Fruit fly (Drosophila melanogaster) whole organism, embryonic: ENCODE results near the gene MTF-1.

ENCODE experiments used
- Asciz ChIP-seq: fragments of 200-800 bp; sonication (Bioruptor generic); optimal IDR thresholded peaks from 2 replicates; lab custom pipeline; 2017; ENCODE audit warnings: missing biosample characterization, mild to moderate bottlenecking, missing genetic modification characterization, missing genetic modification reagents
- Atf-2 ChIP-seq: fragments of 200-800 bp; sonication (Bioruptor generic); optimal IDR thresholded peaks from 2 replicates; lab custom pipeline; 2016; ENCODE audit warnings: missing biosample characterization, missing genetic modification characterization
- BEAF-32 ChIP-seq: fragments of 200-800 bp; sonication (Bioruptor generic); optimal IDR thresholded peaks from 3 replicates; lab custom pipeline; 2017; ENCODE audit warnings: missing biosample characterization, missing genetic modification characterization, mild to moderate bottlenecking, moderate library complexity, missing genetic modification reagents
- BtbVII ChIP-seq: fragments of 200-800 bp; sonication (Bioruptor generic); optimal IDR thresholded peaks from 3 replicates; lab custom pipeline; 2017; ENCODE audit warnings: missing biosample characterization, mild to moderate bottlenecking, missing genetic modification characterization
- CG10209 ChIP-seq: fragments of 200-800 bp; sonication (Bioruptor generic); optimal IDR thresholded peaks from 3 replicates; lab custom pipeline; 2017; ENCODE audit warnings: missing biosample characterization, mild to moderate bottlenecking, missing genetic modification characterization, missing genetic modification reagents
- CG1024 ChIP-seq: fragments of 200-800 bp; sonication (Bioruptor generic); IDR thresholded peaks from 2 replicates; pipeline ENCODE4 v1.3.6; 2022; ENCODE audit warnings: missing biosample characterization, missing genetic modification characterization
- CG10321 ChIP-seq: fragments of 200-800 bp; sonication (Bioruptor generic); IDR thresholded peaks from 2 replicates; pipeline ENCODE4 v1.3.6; 2022; ENCODE audit warnings: missing biosample characterization, missing genetic modification characterization
- CG10431 ChIP-seq: fragments of 200-800 bp; sonication (Bioruptor generic); optimal IDR thresholded peaks from 3 replicates; lab custom pipeline; 2018; ENCODE audit warnings: missing biosample characterization, mild to moderate bottlenecking, missing genetic modification characterization
- CG12071 ChIP-seq: fragments of 200-800 bp; sonication (Bioruptor generic); optimal IDR thresholded peaks from 3 replicates; lab custom pipeline; 2018; ENCODE audit warnings: missing biosample characterization, mild to moderate bottlenecking, missing genetic modification characterization
- CG12104 ChIP-seq: fragments of 200-800 bp; sonication (Bioruptor generic); optimal IDR thresholded peaks from 3 replicates; lab custom pipeline; 2016; ENCODE audit warnings: missing biosample characterization, missing genetic modification characterization
- CG12299 ChIP-seq: fragments of 200-800 bp; sonication (Bioruptor generic); optimal IDR thresholded peaks from 2 replicates; lab custom pipeline; 2018; ENCODE audit warnings: missing biosample characterization, mild to moderate bottlenecking, missing genetic modification characterization
- CG12659 ChIP-seq: fragments of 200-800 bp; sonication (Bioruptor generic); optimal IDR thresholded peaks from 3 replicates; lab custom pipeline; 2017; ENCODE audit warnings: mild to moderate bottlenecking, missing biosample characterization, missing genetic modification reagents, missing genetic modification characterization
- CG13624 ChIP-seq: fragments of 200-800 bp; sonication (Bioruptor generic); optimal IDR thresholded peaks from 2 replicates; lab custom pipeline; 2016; ENCODE audit warnings: missing biosample characterization, missing genetic modification characterization
- CG15601 ChIP-seq: fragments of 200-800 bp; sonication (Bioruptor generic); optimal IDR thresholded peaks from 3 replicates; lab custom pipeline; 2019; ENCODE audit warnings: missing biosample characterization, mild to moderate bottlenecking, missing genetic modification characterization, moderate library complexity
- CG17568 ChIP-seq: fragments of 200-800 bp; sonication (Bioruptor generic); optimal IDR thresholded peaks from 2 replicates; lab custom pipeline; 2018; ENCODE audit warnings: missing biosample characterization, mild to moderate bottlenecking, missing genetic modification characterization, moderate library complexity
- CG18619 ChIP-seq: fragments of 200-800 bp; sonication (Bioruptor generic); optimal IDR thresholded peaks from 3 replicates; lab custom pipeline; 2017; ENCODE audit warnings: missing biosample characterization, mild to moderate bottlenecking, missing genetic modification characterization
- CG2199 ChIP-seq: fragments of 200-800 bp; sonication (Bioruptor generic); IDR thresholded peaks from 3 replicates; pipeline ENCODE4 v1.3.6; 2022; ENCODE audit warnings: missing biosample characterization, missing genetic modification characterization
- CG31224 ChIP-seq: fragments of 200-800 bp; sonication (Bioruptor generic); IDR thresholded peaks from 2 replicates; pipeline ENCODE4 v1.3.6; 2022; ENCODE audit warnings: missing biosample characterization, missing genetic modification characterization
- CG3163 ChIP-seq: fragments of 200-800 bp; sonication (Bioruptor generic); optimal IDR thresholded peaks from 3 replicates; lab custom pipeline; 2016; ENCODE audit warnings: missing biosample characterization, missing genetic modification characterization
- CG32772 ChIP-seq: fragments of 200-800 bp; sonication (Bioruptor generic); IDR thresholded peaks from 2 replicates; pipeline ENCODE4 v1.3.6; 2022; ENCODE audit warnings: missing biosample characterization, missing genetic modification characterization
- CG3407 ChIP-seq: fragments of 200-800 bp; sonication (Bioruptor generic); optimal IDR thresholded peaks from 2 replicates; lab custom pipeline; 2018; ENCODE audit warnings: missing biosample characterization, mild to moderate bottlenecking, missing genetic modification characterization
- CG43689 ChIP-seq: fragments of 200-800 bp; sonication (Bioruptor generic); IDR thresholded peaks from 2 replicates; pipeline ENCODE4 v1.3.6; 2022; ENCODE audit warnings: missing biosample characterization, missing genetic modification characterization
- CG6254 ChIP-seq: fragments of 200-800 bp; sonication (Bioruptor generic); optimal IDR thresholded peaks from 3 replicates; lab custom pipeline; 2017; ENCODE audit warnings: mild to moderate bottlenecking, missing biosample characterization, missing genetic modification reagents, missing genetic modification characterization
- CG7357 ChIP-seq: fragments of 200-800 bp; sonication (Bioruptor generic); IDR thresholded peaks from 3 replicates; pipeline ENCODE4 v1.3.6; 2022; ENCODE audit warnings: missing biosample characterization, missing genetic modification characterization
- CG8478 ChIP-seq: fragments of >200 bp; optimal IDR thresholded peaks from 2 replicates; lab custom pipeline; 2018
- CG8924 ChIP-seq: fragments of 200-800 bp; optimal IDR thresholded peaks from 3 replicates; lab custom pipeline; 2019; ENCODE audit warnings: missing biosample characterization, mild to moderate bottlenecking, missing genetic modification characterization, moderate library complexity
- CG9727 ChIP-seq: fragments of 200-800 bp; sonication (Bioruptor generic); optimal IDR thresholded peaks from 3 replicates; lab custom pipeline; 2017; ENCODE audit warnings: missing biosample characterization, mild to moderate bottlenecking, missing genetic modification characterization
- E2f1 ChIP-seq: fragments of 200-800 bp; sonication (Bioruptor generic); IDR thresholded peaks from 2 replicates; pipeline ENCODE4 v1.3.6; 2022; ENCODE audit warnings: missing biosample characterization, missing genetic modification characterization
- HLH4C ChIP-seq: fragments of 200-800 bp; sonication (Bioruptor generic); IDR thresholded peaks from 3 replicates; pipeline ENCODE4 v1.3.6; 2022; ENCODE audit warnings: missing biosample characterization, missing genetic modification characterization; ENCODE audit not compliant: partially characterized antibody
- HmgZ ChIP-seq: fragments of 200-800 bp; sonication (Bioruptor generic); optimal IDR thresholded peaks from 2 replicates; lab custom pipeline; 2018; ENCODE audit warnings: missing biosample characterization, mild to moderate bottlenecking, missing genetic modification characterization
- Hr3 ChIP-seq: fragments of 200-800 bp; sonication (Bioruptor generic); optimal IDR thresholded peaks from 3 replicates; lab custom pipeline; 2016; ENCODE audit warnings: missing biosample characterization, missing genetic modification characterization
- Ptx1 ChIP-seq: fragments of 200-800 bp; sonication (Bioruptor generic); IDR thresholded peaks from 2 replicates; pipeline ENCODE4 v1.3.6; 2022; ENCODE audit warnings: missing biosample characterization, missing genetic modification characterization
- ase ChIP-seq: fragments of 200-800 bp; sonication (Bioruptor generic); IDR thresholded peaks from 3 replicates; pipeline ENCODE4 v1.3.6; 2022; ENCODE audit warnings: missing biosample characterization, missing genetic modification characterization
- btn ChIP-seq: fragments of 200-800 bp; sonication (Bioruptor generic); optimal IDR thresholded peaks from 2 replicates; lab custom pipeline; 2016; ENCODE audit warnings: missing biosample characterization, missing genetic modification characterization
- corto ChIP-seq: fragments of 200-800 bp; sonication (Bioruptor generic); optimal IDR thresholded peaks from 2 replicates; lab custom pipeline; 2016; ENCODE audit warnings: missing biosample characterization, mild to moderate bottlenecking, missing genetic modification characterization, moderate library complexity
- disco-r ChIP-seq: fragments of 200-800 bp; sonication (Bioruptor generic); optimal IDR thresholded peaks from 2 replicates; lab custom pipeline; 2016; ENCODE audit warnings: missing biosample characterization, missing genetic modification characterization
- esg ChIP-seq: fragments of 200-800 bp; sonication (Bioruptor generic); conservative IDR thresholded peaks from 2 replicates; pipeline ENCODE4 v1.3.6; 2022; ENCODE audit warnings: missing biosample characterization, missing genetic modification characterization
- fd3F ChIP-seq: fragments of 200-800 bp; sonication (Bioruptor generic); optimal IDR thresholded peaks from 2 replicates; lab custom pipeline; 2018; ENCODE audit warnings: missing biosample characterization, mild to moderate bottlenecking, missing genetic modification characterization, moderate library complexity
- fd64A ChIP-seq: fragments of 200-800 bp; sonication (Bioruptor generic); optimal IDR thresholded peaks from 3 replicates; lab custom pipeline; 2018; ENCODE audit warnings: missing biosample characterization, mild to moderate bottlenecking, missing genetic modification characterization
- ftz-f1 ChIP-seq: fragments of 200-800 bp; sonication (Bioruptor generic); optimal IDR thresholded peaks from 2 replicates; lab custom pipeline; 2016; ENCODE audit warnings: missing biosample characterization, missing genetic modification characterization
- gce ChIP-seq: fragments of 200-800 bp; sonication (Bioruptor generic); IDR thresholded peaks from 3 replicates; pipeline ENCODE4 v1.3.6; 2022; ENCODE audit warnings: missing biosample characterization, missing genetic modification characterization
- gem ChIP-seq: fragments of 200-800 bp; sonication (Bioruptor generic); optimal IDR thresholded peaks from 2 replicates; lab custom pipeline; 2019; ENCODE audit warnings: missing biosample characterization, mild to moderate bottlenecking, missing genetic modification characterization, moderate library complexity
- grau ChIP-seq: fragments of 200-800 bp; optimal IDR thresholded peaks from 3 replicates; lab custom pipeline; 2019; ENCODE audit warnings: missing biosample characterization, mild to moderate bottlenecking, missing genetic modification characterization, moderate library complexity
- her ChIP-seq: fragments of 200-800 bp; sonication (Bioruptor generic); optimal IDR thresholded peaks from 2 replicates; lab custom pipeline; 2016; ENCODE audit warnings: missing biosample characterization, missing genetic modification characterization
- lab ChIP-seq: fragments of 200-800 bp; sonication (Bioruptor generic); optimal IDR thresholded peaks from 3 replicates; lab custom pipeline; 2017; ENCODE audit warnings: missing biosample characterization, missing genetic modification characterization, mild to moderate bottlenecking, moderate library complexity, missing genetic modification reagents
- nerfin-1 ChIP-seq: fragments of 200-800 bp; sonication (Bioruptor generic); optimal IDR thresholded peaks from 3 replicates; lab custom pipeline; 2019; ENCODE audit warnings: missing biosample characterization, mild to moderate bottlenecking, missing genetic modification characterization, moderate library complexity
- odd ChIP-seq: fragments of 200-800 bp; sonication (Bioruptor generic); optimal IDR thresholded peaks from 2 replicates; lab custom pipeline; 2017; ENCODE audit warnings: missing biosample characterization, mild to moderate bottlenecking, missing genetic modification characterization
- pb ChIP-seq: fragments of 200-800 bp; sonication (Bioruptor generic); optimal IDR thresholded peaks from 3 replicates; lab custom pipeline; 2016; ENCODE audit warnings: missing biosample characterization, missing genetic modification characterization
- psq ChIP-seq: fragments of 200-800 bp; sonication (Bioruptor generic); optimal IDR thresholded peaks from 2 replicates; lab custom pipeline; 2017; ENCODE audit warnings: missing biosample characterization, missing genetic modification characterization
- schlank ChIP-seq: fragments of 200-800 bp; sonication (Bioruptor generic); optimal IDR thresholded peaks from 2 replicates; lab custom pipeline; 2018; ENCODE audit warnings: missing biosample characterization, mild to moderate bottlenecking, missing genetic modification characterization
- slou ChIP-seq: fragments of 200-800 bp; sonication (Bioruptor generic); optimal IDR thresholded peaks from 3 replicates; lab custom pipeline; 2016; ENCODE audit warnings: missing biosample characterization, missing genetic modification characterization
- so ChIP-seq: fragments of 200-800 bp; sonication (Bioruptor generic); IDR thresholded peaks from 3 replicates; pipeline ENCODE4 v1.3.6; 2022; ENCODE audit warnings: missing biosample characterization, missing genetic modification characterization

Gene MTF-1

dm6 chr3L:9466595-9466994 is 36.5 kb downstream of the MTF-1 start:
- TF ChIP-seq Atf-2 (GFP tag; lab: Kevin White, UChicago) (no peak), HLH4C (GFP tag; lab: Robert Waterston, UW) (no peak), Hr3 (no peak), CG3407 (no peak), E2f1 (no peak), btn (GFP tag; lab: Kevin White, UChicago) (no peak), nerfin-1 (tag; lab: Kevin White, UChicago) (peak; percentile 34), gce (GFP tag; lab: Robert Waterston, UW) (no peak), Ptx1 (GFP tag; lab: Robert Waterston, UW) (0 out of 2 replicates have a peak, but pooled peaks have one; percentile 23), BEAF-32 (GFP tag; lab: Kevin White, UChicago) (no peak), pb (GFP tag; lab: Kevin White, UChicago) (no peak), CG12071 (GFP tag; lab: Kevin White, UChicago) (no peak), CG10209 (peak; percentile 57), lab (GFP tag; lab: Kevin White, UChicago) (peak; percentile 52), so (GFP tag; lab: Robert Waterston, UW) (no peak), CG1024 (GFP tag; lab: Robert Waterston, UW) (no peak), CG8924 (tag; lab: Kevin White, UChicago) (peak; percentile 41), gem (tag; lab: Kevin White, UChicago) (peak; percentile 64), CG10321 (GFP tag; lab: Robert Waterston, UW) (no peak), CG9727 (GFP tag; lab: Kevin White, UChicago) (peak; percentile 40), slou (GFP tag; lab: Kevin White, UChicago) (no peak), schlank (tag; lab: Kevin White, UChicago) (no peak), ase (GFP tag; lab: Robert Waterston, UW) (no peak), CG31224 (GFP tag; lab: Robert Waterston, UW) (no peak), grau (tag; lab: Kevin White, UChicago) (peak; percentile 88), CG43689 (GFP tag; lab: Robert Waterston, UW) (no peak), BtbVII (GFP tag; lab: Kevin White, UChicago) (no peak), psq (GFP tag; lab: Kevin White, UChicago) (no peak), CG12104 (GFP tag; lab: Kevin White, UChicago) (no peak), disco-r (no peak), CG6254 (no peak), fd3F (GFP tag; lab: Kevin White, UChicago) (no peak), corto (GFP tag; lab: Kevin White, UChicago) (no peak), CG15601 (peak; percentile 10), esg (GFP tag; lab: Robert Waterston, UW) (no peak), CG7357 (GFP tag; lab: Robert Waterston, UW) (no peak), CG17568 (GFP tag; lab: Kevin White, UChicago) (no peak), Asciz (GFP tag; lab: Kevin White, UChicago) (peak; percentile 7), CG12299 (tag; lab: Kevin White, UChicago) (no peak), HmgZ (tag; lab: Kevin White, UChicago) (no peak), CG3163 (no peak), CG10431 (no peak), ftz-f1 (GFP tag; lab: Kevin White, UChicago) (no peak), CG13624 (GFP tag; lab: Kevin White, UChicago) (no peak), CG2199 (no peak), her (GFP tag; lab: Kevin White, UChicago) (no peak), CG18619 (peak; percentile 26), fd64A (GFP tag; lab: Kevin White, UChicago) (no peak), CG12659 (GFP tag; lab: Kevin White, UChicago) (peak; percentile 41), odd (GFP tag; lab: Kevin White, UChicago) (no peak), CG32772 (GFP tag; lab: Robert Waterston, UW) (no peak), CG8478 (no peak)
